Worm (Caenorhabditis elegans) whole organism, L3 larva: ENCODE data around the gene math-6.

Source experiments
- R02D3.7 ChIP-seq: fragments of 150-350 bp; optimal IDR thresholded peaks from 2 replicates; lab custom pipeline; 2014; ENCODE audit warnings: missing biosample characterization, missing genetic modification characterization
- aly-2 ChIP-seq: fragments of 150-350 bp; optimal IDR thresholded peaks from 2 replicates; lab custom pipeline; 2014; ENCODE audit warnings: missing biosample characterization, missing genetic modification characterization
- ceh-82 ChIP-seq: fragments of 150-350 bp; optimal IDR thresholded peaks from 2 replicates; lab custom pipeline; 2014; ENCODE audit warnings: missing biosample characterization, missing genetic modification characterization
- ceh-9 ChIP-seq: sonication (generic microtip); optimal IDR thresholded peaks from 2 replicates; lab custom pipeline; 2018; ENCODE audit warnings: missing biosample characterization, missing genetic modification characterization
- daf-12 ChIP-seq: fragments of 150-350 bp; optimal IDR thresholded peaks from 2 replicates; lab custom pipeline; 2014; ENCODE audit warnings: missing biosample characterization, missing genetic modification reagents, missing genetic modification characterization
- egl-27 ChIP-seq: sonication (generic microtip); optimal IDR thresholded peaks from 4 replicates; lab custom pipeline; 2017; ENCODE audit warnings: missing biosample characterization, missing genetic modification reagents, missing genetic modification characterization
- egl-5 ChIP-seq: fragments of 150-350 bp; optimal IDR thresholded peaks from 2 replicates; lab custom pipeline; 2017; ENCODE audit warnings: missing biosample characterization, missing genetic modification reagents, missing genetic modification characterization, inconsistent platforms
- elt-3 ChIP-seq, 3 experiments: fragments of 150-350 bp in 1 of 3; sonication (generic microtip) in 2 of 3; optimal IDR thresholded peaks; 2 replicates in 2 of 3; 4 replicates in 1 of 3; lab custom pipeline; 2014 to 2017; ENCODE audit warnings: missing biosample characterization in 3 of 3, missing genetic modification characterization in 3 of 3
- fkh-2 ChIP-seq: fragments of 150-350 bp; optimal IDR thresholded peaks from 2 replicates; lab custom pipeline; 2014; ENCODE audit warnings: missing biosample characterization, missing genetic modification reagents, missing genetic modification characterization
- fos-1 ChIP-seq: fragments of 150-350 bp; optimal IDR thresholded peaks from 2 replicates; lab custom pipeline; 2014; ENCODE audit warnings: missing biosample characterization, missing genetic modification characterization
- hmg-11 ChIP-seq: sonication (generic microtip); optimal IDR thresholded peaks from 2 replicates; lab custom pipeline; 2016; ENCODE audit warnings: missing genetic modification characterization, missing compliant biosample characterization
- lin-15B ChIP-seq: fragments of 150-350 bp; optimal IDR thresholded peaks from 2 replicates; lab custom pipeline; 2014; ENCODE audit warnings: missing biosample characterization, missing genetic modification characterization
- lin-39 ChIP-seq: fragments of 150-350 bp; optimal IDR thresholded peaks from 2 replicates; lab custom pipeline; 2018; ENCODE audit warnings: missing biosample characterization, missing genetic modification reagents, missing genetic modification characterization
- lsy-12 ChIP-seq: sonication (generic microtip); optimal IDR thresholded peaks from 2 replicates; lab custom pipeline; 2016; ENCODE audit warnings: mild to moderate bottlenecking, missing genetic modification characterization, missing compliant biosample characterization
- mdl-1 ChIP-seq: fragments of 150-350 bp; optimal IDR thresholded peaks from 2 replicates; lab custom pipeline; 2014; ENCODE audit warnings: missing biosample characterization, missing genetic modification characterization
- mml-1 ChIP-seq: fragments of 150-350 bp; sonication (generic microtip); optimal IDR thresholded peaks from 3 replicates; lab custom pipeline; 2014; ENCODE audit warnings: missing biosample characterization, missing genetic modification characterization
- nhr-11 ChIP-seq: fragments of 150-350 bp; optimal IDR thresholded peaks from 2 replicates; lab custom pipeline; 2014; ENCODE audit warnings: missing biosample characterization, missing genetic modification characterization
- nhr-12 ChIP-seq: fragments of 150-350 bp; optimal IDR thresholded peaks from 2 replicates; lab custom pipeline; 2014; ENCODE audit warnings: missing biosample characterization, missing genetic modification characterization
- nhr-23 ChIP-seq: fragments of 150-350 bp; optimal IDR thresholded peaks from 2 replicates; lab custom pipeline; 2014; ENCODE audit warnings: missing biosample characterization, missing genetic modification reagents, missing genetic modification characterization
- nhr-237 ChIP-seq: fragments of 150-350 bp; optimal IDR thresholded peaks from 2 replicates; lab custom pipeline; 2014; ENCODE audit warnings: missing biosample characterization, missing genetic modification characterization
- nhr-25 ChIP-seq: sonication (generic microtip); optimal IDR thresholded peaks from 2 replicates; lab custom pipeline; 2017; ENCODE audit warnings: missing biosample characterization, missing genetic modification characterization
- nhr-43 ChIP-seq: sonication (generic microtip); optimal IDR thresholded peaks from 2 replicates; lab custom pipeline; 2016; ENCODE audit warnings: mild to moderate bottlenecking, missing genetic modification characterization, missing compliant biosample characterization; ENCODE audit not compliant: poor library complexity, severe bottlenecking
- nhr-67 ChIP-seq: fragments of 150-350 bp; optimal IDR thresholded peaks from 2 replicates; lab custom pipeline; 2014; ENCODE audit warnings: missing biosample characterization, missing genetic modification characterization
- nhr-76 ChIP-seq: fragments of 150-350 bp; sonication (generic microtip); optimal IDR thresholded peaks from 5 replicates; lab custom pipeline; 2014; ENCODE audit warnings: missing biosample characterization, missing genetic modification characterization
- nhr-77 ChIP-seq: fragments of 150-350 bp; optimal IDR thresholded peaks from 2 replicates; lab custom pipeline; 2014; ENCODE audit warnings: missing biosample characterization, missing genetic modification characterization
- pqm-1 ChIP-seq: fragments of 150-350 bp; optimal IDR thresholded peaks from 2 replicates; lab custom pipeline; 2017; ENCODE audit warnings: missing biosample characterization, missing genetic modification characterization, inconsistent platforms
- skn-1 ChIP-seq: fragments of 150-350 bp; optimal IDR thresholded peaks from 2 replicates; lab custom pipeline; 2014; ENCODE audit warnings: missing biosample characterization, missing genetic modification characterization
- snpc-4 ChIP-seq: fragments of 150-350 bp; optimal IDR thresholded peaks from 2 replicates; lab custom pipeline; 2014; ENCODE audit warnings: missing biosample characterization, missing genetic modification characterization
- tbx-2 ChIP-seq: sonication (generic microtip); optimal IDR thresholded peaks from 2 replicates; lab custom pipeline; 2016; ENCODE audit warnings: mild to moderate bottlenecking, missing genetic modification characterization, missing compliant biosample characterization
- unc-39 ChIP-seq: sonication (generic microtip); optimal IDR thresholded peaks from 4 replicates; lab custom pipeline; 2017; ENCODE audit warnings: missing biosample characterization, missing genetic modification characterization
- unc-62 ChIP-seq: fragments of 150-350 bp; sonication (generic microtip); optimal IDR thresholded peaks from 4 replicates; lab custom pipeline; 2014; ENCODE audit warnings: missing biosample characterization, missing genetic modification reagents, missing genetic modification characterization
- zag-1 ChIP-seq: fragments of 150-350 bp; optimal IDR thresholded peaks from 2 replicates; lab custom pipeline; 2014; ENCODE audit warnings: missing biosample characterization, missing genetic modification characterization
- ztf-11 ChIP-seq: fragments of 150-350 bp; optimal IDR thresholded peaks from 2 replicates; lab custom pipeline; 2014; ENCODE audit warnings: missing biosample characterization, missing genetic modification characterization

math-6 gene

ce11 chrII:1921018-1921417 lies 36.5 kb upstream of the math-6 start, which contains the start of gene bath-7:
Gene bath-7, minus strand, starts transcription at chrII:1921118.
- no peak for TF ChIP-seq R02D3.7 (tag; lab: Kevin White, UChicago)
- TF ChIP-seq nhr-11 (tag; lab: Kevin White, UChicago), result no peak
- TF ChIP-seq elt-3 (tag; optimal IDR thresholded peaks at IDR 0.05; lab: Kevin White, UChicago), result no peak
- TF ChIP-seq snpc-4 (tag; lab: Kevin White, UChicago), result no peak

- TF ChIP-seq nhr-43 (tag; lab: Kevin White, UChicago) (no peak), nhr-76 (tag; lab: Kevin White, UChicago) (no peak), skn-1 (tag; lab: Kevin White, UChicago) (no peak), daf-12 (tag; lab: Kevin White, UChicago) (no peak), nhr-77 (tag; lab: Kevin White, UChicago) (no peak)
Observed at ce11 chrII:1917862-1918261, 33.3 kb upstream of the math-6 start, which contains the start of gene bath-4. Gene bath-4, minus strand, starts transcription at chrII:1917962.

ce11 chrII:1912741-1913140 lies 28.2 kb upstream of the math-6 start, which contains the start of gene math-31:
Gene math-31, minus strand, starts transcription at chrII:1912841.
- no peak for TF ChIP-seq elt-3 (tag; optimal IDR thresholded peaks at IDR 0.05; lab: Kevin White, UChicago)
- no peak for TF ChIP-seq nhr-12 (tag; lab: Kevin White, UChicago)
- no peak for TF ChIP-seq nhr-25 (tag; lab: Kevin White, UChicago)
- no peak for TF ChIP-seq hmg-11 (tag; lab: Kevin White, UChicago)
- no peak for TF ChIP-seq unc-62
- no peak for TF ChIP-seq mdl-1 (tag; lab: Kevin White, UChicago)
- TF ChIP-seq egl-5 (tag; lab: Kevin White, UChicago), result no peak
- no peak for TF ChIP-seq nhr-237
- TF ChIP-seq unc-39 (tag; lab: Kevin White, UChicago), result no peak
- TF ChIP-seq lsy-12, result no peak
- no peak for TF ChIP-seq egl-27
- no peak for TF ChIP-seq fkh-2 (tag; lab: Kevin White, UChicago)
- TF ChIP-seq nhr-67 (tag; lab: Kevin White, UChicago), result no peak
- TF ChIP-seq nhr-23 (tag; lab: Kevin White, UChicago), result no peak
- TF ChIP-seq zag-1, result no peak
- no peak for TF ChIP-seq ztf-11
- no peak for TF ChIP-seq nhr-43 (tag; lab: Kevin White, UChicago)

DNA sequence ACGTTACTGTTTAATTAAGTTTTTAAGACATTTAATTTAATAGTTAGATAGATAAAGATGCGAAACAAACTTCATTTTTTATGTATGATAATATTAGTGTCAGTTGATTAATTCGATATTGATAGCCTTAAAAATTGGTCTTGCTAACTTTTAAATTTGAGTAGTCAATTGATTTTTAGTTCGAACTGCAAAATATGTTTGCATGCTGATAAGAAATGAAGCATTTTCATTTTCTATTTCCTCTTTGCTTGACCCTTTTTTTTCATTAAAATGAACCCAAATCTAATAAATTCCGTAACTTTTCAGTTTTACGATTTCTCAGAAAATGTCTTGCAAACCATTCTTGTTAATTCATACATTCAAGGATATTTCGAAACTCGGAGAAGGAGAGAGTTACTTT lies 20.6 kb upstream of the math-6 start, which contains the start of gene math-22:
Gene math-22, plus strand, starts transcription at position 301 of the 400 bp plus-strand sequence.
- no peak for TF ChIP-seq fos-1 (tag; lab: Kevin White, UChicago)
- peak; percentile 16 for TF ChIP-seq pqm-1 (tag; lab: Kevin White, UChicago)

ce11 chrII:1901981-1902380 lies 17.4 kb upstream of the math-6 start, which contains the start of gene math-23:
Gene math-23, plus strand, starts transcription at chrII:1902281.
- TF ChIP-seq tbx-2, result no peak
- no peak for TF ChIP-seq elt-3 (tag; optimal IDR thresholded peaks at IDR 0.05; lab: Kevin White, UChicago)
- TF ChIP-seq nhr-23 (tag; lab: Kevin White, UChicago), result no peak
- no peak for TF ChIP-seq lin-39 (tag; lab: Kevin White, UChicago)
- TF ChIP-seq mml-1 (tag; lab: Kevin White, UChicago), result no peak
- TF ChIP-seq egl-27, result no peak
- no peak for TF ChIP-seq nhr-11 (tag; lab: Kevin White, UChicago)
- no peak for TF ChIP-seq unc-39 (tag; lab: Kevin White, UChicago)
- TF ChIP-seq nhr-43 (tag; lab: Kevin White, UChicago), result no peak
- TF ChIP-seq R02D3.7 (tag; lab: Kevin White, UChicago), result no peak

DNA sequence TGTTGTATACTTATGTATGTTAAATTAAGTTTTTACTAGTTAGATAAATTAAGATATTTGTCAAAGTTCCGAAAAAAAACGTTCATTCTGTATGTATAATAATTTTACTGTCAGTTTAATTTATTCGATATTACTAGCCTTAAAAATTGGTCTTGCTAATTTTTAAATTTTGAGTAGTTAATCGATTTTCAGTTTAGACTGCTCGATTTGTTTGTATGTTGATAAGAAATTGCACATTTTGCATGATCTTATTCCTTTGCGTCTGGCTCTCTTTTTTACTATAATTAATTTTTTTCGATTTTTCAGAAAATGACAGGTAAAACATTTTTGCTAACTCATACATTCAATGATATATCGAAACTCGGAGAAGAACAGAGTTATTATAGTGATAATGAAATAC lies 15.4 kb upstream of the math-6 start, which contains the start of gene math-24:
Gene math-24, plus strand, starts transcription at position 301 of the 400 bp plus-strand sequence.
- TF ChIP-seq mdl-1 (tag; lab: Kevin White, UChicago) (no peak), nhr-43 (tag; lab: Kevin White, UChicago) (no peak), fkh-2 (tag; lab: Kevin White, UChicago) (no peak), egl-5 (tag; lab: Kevin White, UChicago) (no peak), lsy-12 (no peak), nhr-76 (tag; lab: Kevin White, UChicago) (no peak), ceh-9 (tag; lab: Kevin White, UChicago) (no peak), aly-2 (tag; lab: Kevin White, UChicago) (no peak), lin-15B (tag; lab: Kevin White, UChicago) (no peak), unc-39 (tag; lab: Kevin White, UChicago) (no peak), ceh-82 (tag; lab: Kevin White, UChicago) (no peak), elt-3 (tag; optimal IDR thresholded peaks at IDR 0.05; lab: Kevin White, UChicago) (no peak)
